Worm (Caenorhabditis elegans): ENCODE data around the gene C07G2.5.
A peak's percentile ranks its signal among the peaks of the same experiment; 100 is the strongest.

Gene C07G2.5

ce11 chrIII:4468390-4468789 is 30.4 kb downstream of the C07G2.5 start (continued):
- TF ChIP-seq ceh-44 (GFP tag; IDR thresholded peaks at IDR 0.05), result no peak
- no peak for TF ChIP-seq lin-38 (GFP tag; IDR thresholded peaks at IDR 0.05)
- TF ChIP-seq ceh-20 (GFP tag; IDR thresholded peaks at IDR 0.05), result no peak
- TF ChIP-seq daf-19 (GFP tag; conservative IDR thresholded peaks at IDR 0.05), result no peak
- TF ChIP-seq lsy-2 (tag; optimal IDR thresholded peaks at IDR 0.05), result no peak
- TF ChIP-seq daf-16 (GFP tag; optimal IDR thresholded peaks at IDR 0.05), result no peak
- TF ChIP-seq daf-16 (tag; optimal IDR thresholded peaks at IDR 0.05), result peak; percentile 2
- no peak for TF ChIP-seq Y75B8A.6 (GFP tag; IDR thresholded peaks at IDR 0.05)
- TF ChIP-seq ces-1 (GFP tag; optimal IDR thresholded peaks at IDR 0.05), result no peak
- no peak for TF ChIP-seq rbr-2 (tag; optimal IDR thresholded peaks at IDR 0.05)
- no peak for TF ChIP-seq mes-2 (tag; optimal IDR thresholded peaks at IDR 0.05; ENCODE audit: poor library complexity, severe bottlenecking)
- no peak for TF ChIP-seq F37D6.2 (tag; optimal IDR thresholded peaks at IDR 0.05)
- no peak for TF ChIP-seq lin-15B (tag; optimal IDR thresholded peaks at IDR 0.05)
- TF ChIP-seq arid-1 (GFP tag; conservative IDR thresholded peaks at IDR 0.05), result no peak
- no peak for TF ChIP-seq skn-1 (tag; optimal IDR thresholded peaks at IDR 0.05)
- TF ChIP-seq madf-5 (GFP tag; IDR thresholded peaks at IDR 0.05), result no peak
- TF ChIP-seq nhr-77 (tag; optimal IDR thresholded peaks at IDR 0.05), result no peak
- peak; percentile 55; the same call in 1 of the 2 replicates for TF ChIP-seq php-3 (GFP tag; IDR thresholded peaks at IDR 0.05)
- peak; percentile 33 for TF ChIP-seq nhr-28 (tag; optimal IDR thresholded peaks at IDR 0.05)
- no peak for TF ChIP-seq zip-11 (GFP tag; IDR thresholded peaks at IDR 0.05)
- TF ChIP-seq egl-43 (GFP tag; IDR thresholded peaks at IDR 0.05), result no peak
- no peak for TF ChIP-seq zip-2 (tag; optimal IDR thresholded peaks at IDR 0.05)
- no peak for TF ChIP-seq lin-39 (tag; optimal IDR thresholded peaks at IDR 0.05)
- TF ChIP-seq nhr-41 (GFP tag; IDR thresholded peaks at IDR 0.05), result no peak

- TF ChIP-seq F37D6.2 (tag; optimal IDR thresholded peaks at IDR 0.05), result no peak
- peak; percentile 11; the same call in 1 of the 2 replicates for TF ChIP-seq dmd-6 (GFP tag; IDR thresholded peaks at IDR 0.05)
- TF ChIP-seq nhr-28 (tag; optimal IDR thresholded peaks at IDR 0.05), result peak; percentile 30
Observed at ce11 chrIII:4467277-4467676, 31.6 kb downstream of the C07G2.5 start, which contains the start of gene ndg-4. Gene ndg-4, minus strand, starts transcription at chrIII:4467377.

ce11 chrIII:4461337-4461736 is 37.5 kb downstream of the C07G2.5 start:
- TF ChIP-seq aha-1 (tag) (peak; percentile 87), set-16 (GFP tag; IDR thresholded peaks at IDR 0.05) (no peak), hlh-30 (tag; optimal IDR thresholded peaks at IDR 0.05; ENCODE audit: insufficient read depth) (no peak)

- no peak for TF ChIP-seq dmd-6 (GFP tag; IDR thresholded peaks at IDR 0.05)
- no peak for TF ChIP-seq mxl-3 (GFP tag; optimal IDR thresholded peaks at IDR 0.05)
- no peak for TF ChIP-seq madf-5 (GFP tag; IDR thresholded peaks at IDR 0.05)
- no peak for TF ChIP-seq mdl-1 (tag; optimal IDR thresholded peaks at IDR 0.05)
- no peak for TF ChIP-seq dmd-9 (GFP tag; IDR thresholded peaks at IDR 0.05)
- TF ChIP-seq hlh-30 (tag; optimal IDR thresholded peaks at IDR 0.05; ENCODE audit: insufficient read depth), result no peak
- no peak for TF ChIP-seq hmg-1.1 (GFP tag; IDR thresholded peaks at IDR 0.05)
- TF ChIP-seq egl-43 (GFP tag; IDR thresholded peaks at IDR 0.05), result no peak
- TF ChIP-seq unc-130 (GFP tag; optimal IDR thresholded peaks at IDR 0.05), result no peak
- no peak for TF ChIP-seq snpc-1.2 (GFP tag; IDR thresholded peaks at IDR 0.05)
- TF ChIP-seq ceh-28 (tag; optimal IDR thresholded peaks at IDR 0.05), result no peak
- TF ChIP-seq mxl-2 (GFP tag; conservative IDR thresholded peaks at IDR 0.05), result no peak
- TF ChIP-seq zfp-3 (GFP tag; conservative IDR thresholded peaks at IDR 0.05), result no peak
- TF ChIP-seq saeg-2 (GFP tag; IDR thresholded peaks at IDR 0.05), result no peak
- TF ChIP-seq aha-1 (tag), result no peak
- TF ChIP-seq R02D3.7 (tag; optimal IDR thresholded peaks at IDR 0.05), result no peak
- TF ChIP-seq nhr-76 (tag; optimal IDR thresholded peaks at IDR 0.05), result no peak
Observed at ce11 chrIII:4460242-4460641, 38.6 kb downstream of the C07G2.5 start.

Data from whole organism, L4 larva.